Worm (Caenorhabditis elegans): ENCODE results near the gene ikke-1.

The ikke-1 gene

ce11 chrIII:9001491-9001890, 49.0 kb downstream of the ikke-1 start (continued):
- TF ChIP-seq Y56A3A.18 (GFP tag; IDR thresholded peaks at IDR 0.05) (no peak), lin-40 (tag; optimal IDR thresholded peaks at IDR 0.05) (no peak), attf-6 (GFP tag; IDR thresholded peaks at IDR 0.05) (no peak), cebp-2 (GFP tag; IDR thresholded peaks at IDR 0.05) (no peak), dpff-1 (tag; optimal IDR thresholded peaks at IDR 0.05) (no peak), hmg-20 (GFP tag; IDR thresholded peaks at IDR 0.05) (no peak), nhr-27 (tag; optimal IDR thresholded peaks at IDR 0.05) (no peak), egl-44 (GFP tag; IDR thresholded peaks at IDR 0.05) (no peak), attf-5 (GFP tag; optimal IDR thresholded peaks at IDR 0.05) (no peak), xnd-1 (tag; optimal IDR thresholded peaks at IDR 0.05) (peak; percentile 76), lin-26 (GFP tag; IDR thresholded peaks at IDR 0.05) (no peak), nhr-90 (tag; optimal IDR thresholded peaks at IDR 0.05) (no peak), lin-54 (GFP tag; optimal IDR thresholded peaks at IDR 0.05) (peak; percentile 70), nhr-120 (GFP tag; IDR thresholded peaks at IDR 0.05) (no peak), sptf-2 (GFP tag; optimal IDR thresholded peaks at IDR 0.05) (no peak), hmg-1.2 (GFP tag; IDR thresholded peaks at IDR 0.05) (no peak), hlh-26 (GFP tag; conservative IDR thresholded peaks at IDR 0.05) (no peak), sdz-38 (tag; optimal IDR thresholded peaks at IDR 0.05) (no peak), madf-8 (GFP tag; conservative IDR thresholded peaks at IDR 0.05) (peak; percentile 68), chd-7 (tag; optimal IDR thresholded peaks at IDR 0.05) (no peak), ztf-18 (tag; optimal IDR thresholded peaks at IDR 0.05) (peak; percentile 7), repo-1 (tag; optimal IDR thresholded peaks at IDR 0.05) (no peak), ceh-40 (GFP tag; IDR thresholded peaks at IDR 0.05) (no peak), lin-35 (GFP tag; optimal IDR thresholded peaks at IDR 0.05) (peak in 1 of 3 experiments; percentile 47), nhr-179 (tag; optimal IDR thresholded peaks at IDR 0.05) (no peak), zfh-2 (GFP tag; conservative IDR thresholded peaks at IDR 0.05) (no peak), zim-3 (tag; optimal IDR thresholded peaks at IDR 0.05) (no peak), ceh-58 (GFP tag; IDR thresholded peaks at IDR 0.05) (no peak), dpl-1 (GFP tag; optimal IDR thresholded peaks at IDR 0.05) (peak; percentile 75)

ce11 chrIII:8999508-8999907, 51.0 kb downstream of the ikke-1 start, which contains the start of gene F59B2.3:
F59B2.3 (minus strand) TSS chrIII:8999766.
- TF ChIP-seq sea-2 (GFP tag; IDR thresholded peaks at IDR 0.05) (no peak), C17E4.6 (GFP tag; IDR thresholded peaks at IDR 0.05) (no peak), tbp1 (GFP tag; optimal IDR thresholded peaks at IDR 0.05) (peak; percentile 3), rcor-1 (GFP tag; IDR thresholded peaks at IDR 0.05) (no peak), nhr-80 (tag; optimal IDR thresholded peaks at IDR 0.05) (no peak), Y53F4B.3 (GFP tag; IDR thresholded peaks at IDR 0.05) (no peak), nhr-90 (tag; optimal IDR thresholded peaks at IDR 0.05) (no peak), nhr-179 (tag; optimal IDR thresholded peaks at IDR 0.05) (no peak), zfh-2 (GFP tag; conservative IDR thresholded peaks at IDR 0.05) (no peak), F57A8.1 (GFP tag; optimal IDR thresholded peaks at IDR 0.05) (no peak), lin-35 (GFP tag; optimal IDR thresholded peaks at IDR 0.05) (no peak), him-1 (tag; optimal IDR thresholded peaks at IDR 0.05) (no peak), snpc-4 (GFP tag; optimal IDR thresholded peaks at IDR 0.05) (no peak), snpc-4 (tag; optimal IDR thresholded peaks at IDR 0.05) (no peak), B0035.1 (tag; optimal IDR thresholded peaks at IDR 0.05) (no peak), madf-6 (GFP tag; IDR thresholded peaks at IDR 0.05) (no peak), atf-7 (tag; optimal IDR thresholded peaks at IDR 0.05) (peak; percentile 9), gei-17 (GFP tag; optimal IDR thresholded peaks at IDR 0.05) (no peak), F52B5.7 (tag; optimal IDR thresholded peaks at IDR 0.05) (no peak), dpl-1 (GFP tag; optimal IDR thresholded peaks at IDR 0.05) (no peak), rpc-1 (optimal IDR thresholded peaks at IDR 0.05) (no peak), rpc-1 (tag; optimal IDR thresholded peaks at IDR 0.05) (no peak), madf-3 (GFP tag; IDR thresholded peaks at IDR 0.05) (no peak), ets-4 (GFP tag; optimal IDR thresholded peaks at IDR 0.05) (no peak), ztf-22 (GFP tag; optimal IDR thresholded peaks at IDR 0.05) (no peak), F39B2.1 (GFP tag; IDR thresholded peaks at IDR 0.05) (no peak), aptf-2 (GFP tag; conservative IDR thresholded peaks at IDR 0.05) (no peak), ccch-3 (GFP tag; optimal IDR thresholded peaks at IDR 0.05) (no peak)
